Fruit fly (Drosophila melanogaster): ENCODE measurements around the gene CenG1A.

Gene CenG1A

dm6 chr2L:13905072-13905847 is 69.9 kb downstream of the CenG1A start, which contains the start of gene Ance (continued):
- 0 out of 2 replicates have a peak, but pooled peaks have one; percentile 15 for TF ChIP-seq onecut (GFP tag; IDR thresholded peaks at IDR 0.05)
- TF ChIP-seq B-H2 (GFP tag; optimal IDR thresholded peaks at IDR 0.05) = no peak
- no peak for TF ChIP-seq sima (GFP tag; optimal IDR thresholded peaks at IDR 0.05)
- no peak for TF ChIP-seq mld (GFP tag; IDR thresholded peaks at IDR 0.05; ENCODE audit: partially characterized antibody)
- no peak for TF ChIP-seq Six4 (GFP tag; optimal IDR thresholded peaks at IDR 0.05)
- TF ChIP-seq gsb (GFP tag; IDR thresholded peaks at IDR 0.05) = no peak
- TF ChIP-seq CG7786 (GFP tag; optimal IDR thresholded peaks at IDR 0.05) = no peak
- TF ChIP-seq slp2 (GFP tag; optimal IDR thresholded peaks at IDR 0.05) = no peak
- no peak for TF ChIP-seq CG8388 (GFP tag; optimal IDR thresholded peaks at IDR 0.05)
- no peak for TF ChIP-seq ssp (GFP tag; IDR thresholded peaks at IDR 0.05)
- no peak for TF ChIP-seq CG9797 (GFP tag; optimal IDR thresholded peaks at IDR 0.05)
- TF ChIP-seq sqz (GFP tag; optimal IDR thresholded peaks at IDR 0.05) = no peak
- peak; percentile 5 for TF ChIP-seq Oli (tag; optimal IDR thresholded peaks at IDR 0.05)
- peak; percentile 39; the same call in 1 of the 2 replicates for TF ChIP-seq CG9215 (GFP tag; IDR thresholded peaks at IDR 0.05)
- no peak for TF ChIP-seq Hsf (GFP tag; optimal IDR thresholded peaks at IDR 0.05)
- TF ChIP-seq CG1233 (GFP tag; optimal IDR thresholded peaks at IDR 0.05) = no peak
- TF ChIP-seq CG31224 (GFP tag; IDR thresholded peaks at IDR 0.05) = 0 out of 2 replicates have a peak, but pooled peaks have one; percentile 11
- no peak for TF ChIP-seq ash1 (GFP tag; optimal IDR thresholded peaks at IDR 0.05)
- peak; percentile 11 for TF ChIP-seq dmrt99B (tag; optimal IDR thresholded peaks at IDR 0.05)
- no peak for TF ChIP-seq z (GFP tag; IDR thresholded peaks at IDR 0.05)
- no peak for TF ChIP-seq pzg (GFP tag; optimal IDR thresholded peaks at IDR 0.05)
- TF ChIP-seq dmrt11E (tag; optimal IDR thresholded peaks at IDR 0.05) = peak; percentile 46
- no peak for TF ChIP-seq btn (GFP tag; optimal IDR thresholded peaks at IDR 0.05)
- peak; percentile 38 for TF ChIP-seq lab (GFP tag; optimal IDR thresholded peaks at IDR 0.05)
- peak; percentile 40; the same call in 1 of the 3 replicates for TF ChIP-seq tgo (GFP tag; IDR thresholded peaks at IDR 0.05)
- no peak for TF ChIP-seq Aef1 (GFP tag; IDR thresholded peaks at IDR 0.05)
- TF ChIP-seq tin (GFP tag; optimal IDR thresholded peaks at IDR 0.05) = peak; percentile 35
- TF ChIP-seq salm (tag; optimal IDR thresholded peaks at IDR 0.05) = no peak
- peak; percentile 72 for TF ChIP-seq CG32532 (GFP tag; IDR thresholded peaks at IDR 0.05)
- peak; percentile 69 for TF ChIP-seq CG9932 (GFP tag; IDR thresholded peaks at IDR 0.05)
- peak; percentile 26 for TF ChIP-seq CG5180 (GFP tag; optimal IDR thresholded peaks at IDR 0.05)
- no peak for TF ChIP-seq CG6254 (GFP tag; optimal IDR thresholded peaks at IDR 0.05)
- TF ChIP-seq gce (GFP tag; IDR thresholded peaks at IDR 0.05) = no peak
- TF ChIP-seq Oaz (GFP tag; IDR thresholded peaks at IDR 0.05) = no peak
- no peak; the same call in 1 of the 2 replicates for TF ChIP-seq GATAe (GFP tag; conservative IDR thresholded peaks at IDR 0.05)
- TF ChIP-seq cwo (GFP tag; optimal IDR thresholded peaks at IDR 0.05) = peak; percentile 45
- no peak for TF ChIP-seq HHEX (GFP tag; optimal IDR thresholded peaks at IDR 0.05)
- TF ChIP-seq CG12942 (GFP tag; optimal IDR thresholded peaks at IDR 0.05) = no peak
- peak; percentile 21 for TF ChIP-seq CG17385 (GFP tag; optimal IDR thresholded peaks at IDR 0.05)
- TF ChIP-seq HmgZ (tag; optimal IDR thresholded peaks at IDR 0.05) = peak; percentile 15
- 0 out of 2 replicates have a peak, but pooled peaks have one; percentile 31 for TF ChIP-seq Ada2b (GFP tag; IDR thresholded peaks at IDR 0.05)
- peak; percentile 33 for TF ChIP-seq org-1 (GFP tag; optimal IDR thresholded peaks at IDR 0.05)
- no peak for TF ChIP-seq gt (GFP tag; IDR thresholded peaks at IDR 0.05)
- peak; percentile 35 for TF ChIP-seq CG6689 (GFP tag; IDR thresholded peaks at IDR 0.05)
- peak; percentile 9 for TF ChIP-seq Ssrp (tag; optimal IDR thresholded peaks at IDR 0.05)
- peak; percentile 0 for TF ChIP-seq CrebB (tag; optimal IDR thresholded peaks at IDR 0.05)
- TF ChIP-seq CG7372 (GFP tag; IDR thresholded peaks at IDR 0.05) = peak; percentile 31; the same call in 1 of the 2 replicates
- no peak for TF ChIP-seq CG11398 (GFP tag; optimal IDR thresholded peaks at IDR 0.05)
- no peak for TF ChIP-seq hkb (optimal IDR thresholded peaks at IDR 0.05)
- peak; percentile 56; the same call in 1 of the 2 replicates for TF ChIP-seq hkb (GFP tag; IDR thresholded peaks at IDR 0.05)

Measured in whole organism, embryonic.